Worm (Caenorhabditis elegans) whole organism, L3 larva: ENCODE results near the gene F37A4.2.

Source experiments
- aly-2 ChIP-seq: fragments of 150-350 bp; optimal IDR thresholded peaks from 2 replicates; lab custom pipeline; 2014; ENCODE audit warnings: missing biosample characterization, missing genetic modification characterization
- egl-27 ChIP-seq: sonication (generic microtip); optimal IDR thresholded peaks from 4 replicates; lab custom pipeline; 2017; ENCODE audit warnings: missing biosample characterization, missing genetic modification reagents, missing genetic modification characterization
- eor-1 ChIP-seq, 2 experiments: fragments of 150-350 bp; optimal IDR thresholded peaks; 2 replicates each; lab custom pipeline; 2014 to 2018; ENCODE audit warnings: missing biosample characterization in 2 of 2, missing genetic modification characterization in 2 of 2
- fos-1 ChIP-seq: fragments of 150-350 bp; optimal IDR thresholded peaks from 2 replicates; lab custom pipeline; 2014; ENCODE audit warnings: missing biosample characterization, missing genetic modification characterization
- lin-39 ChIP-seq: fragments of 150-350 bp; optimal IDR thresholded peaks from 2 replicates; lab custom pipeline; 2018; ENCODE audit warnings: missing biosample characterization, missing genetic modification reagents, missing genetic modification characterization
- mml-1 ChIP-seq: fragments of 150-350 bp; sonication (generic microtip); optimal IDR thresholded peaks from 3 replicates; lab custom pipeline; 2014; ENCODE audit warnings: missing biosample characterization, missing genetic modification characterization
- pha-4 ChIP-seq: fragments of 150-350 bp; optimal IDR thresholded peaks from 2 replicates; lab custom pipeline; 2014; ENCODE audit warnings: missing biosample characterization, missing genetic modification reagents, missing genetic modification characterization
- snpc-4 ChIP-seq: fragments of 150-350 bp; optimal IDR thresholded peaks from 2 replicates; lab custom pipeline; 2014; ENCODE audit warnings: missing biosample characterization, missing genetic modification characterization
- unc-39 ChIP-seq: sonication (generic microtip); optimal IDR thresholded peaks from 4 replicates; lab custom pipeline; 2017; ENCODE audit warnings: missing biosample characterization, missing genetic modification characterization
- ztf-4 ChIP-seq: fragments of 150-350 bp; optimal IDR thresholded peaks from 2 replicates; lab custom pipeline; 2014; ENCODE audit warnings: missing biosample characterization, missing genetic modification characterization

DNA sequence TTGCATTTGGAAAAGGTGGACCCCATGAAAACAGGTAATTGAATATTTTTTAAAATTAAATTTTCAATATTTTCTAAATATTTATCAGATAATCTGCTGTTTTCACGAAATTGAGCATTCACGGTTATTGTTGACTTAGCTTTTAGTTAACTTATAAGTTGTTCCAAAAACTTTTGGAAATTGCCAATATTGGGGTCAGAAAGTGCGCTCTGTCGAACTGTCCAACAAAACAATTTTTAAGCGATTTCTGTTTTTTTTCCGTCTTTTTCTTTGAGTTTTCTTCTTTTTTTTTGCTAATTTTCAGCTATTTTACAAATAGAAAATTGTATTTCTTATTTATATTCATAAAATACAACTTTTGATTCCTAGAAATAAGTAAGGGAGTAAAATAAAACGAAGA, 9.0 kb downstream of the F37A4.2 start:
- TF ChIP-seq eor-1 (tag; optimal IDR thresholded peaks at IDR 0.05; lab: Kevin White, UChicago) (no peak), egl-27 (tag; lab: Kevin White, UChicago) (no peak), lin-39 (tag; lab: Kevin White, UChicago) (no peak), snpc-4 (tag; lab: Kevin White, UChicago) (no peak), mml-1 (no peak), aly-2 (tag; lab: Kevin White, UChicago) (no peak), unc-39 (no peak), pha-4 (tag; lab: Kevin White, UChicago) (no peak), fos-1 (tag; lab: Kevin White, UChicago) (no peak), ztf-4 (tag; lab: Kevin White, UChicago) (no peak)
